Fruit fly (Drosophila melanogaster) whole organism, embryonic: ENCODE data around the gene CG31076.

Source experiments
- CG10274 ChIP-seq: fragments of 200-800 bp; sonication (Bioruptor generic); optimal IDR thresholded peaks from 3 replicates; lab custom pipeline; 2017; ENCODE audit warnings: missing biosample characterization, mild to moderate bottlenecking, missing genetic modification characterization
- CG10366 ChIP-seq: fragments of 200-800 bp; sonication (Bioruptor generic); IDR thresholded peaks from 2 replicates; pipeline ENCODE4 v1.3.6; 2022; ENCODE audit warnings: missing biosample characterization, missing genetic modification characterization
- CG10431 ChIP-seq: fragments of 200-800 bp; sonication (Bioruptor generic); optimal IDR thresholded peaks from 3 replicates; lab custom pipeline; 2018; ENCODE audit warnings: missing biosample characterization, mild to moderate bottlenecking, missing genetic modification characterization
- CG11695 ChIP-seq: fragments of 200-800 bp; sonication (Bioruptor generic); IDR thresholded peaks from 3 replicates; pipeline ENCODE4 v1.3.6; 2022; ENCODE audit warnings: missing biosample characterization, missing genetic modification characterization
- CG15269 ChIP-seq: fragments of 200-800 bp; sonication (Bioruptor generic); optimal IDR thresholded peaks from 2 replicates; lab custom pipeline; 2018; ENCODE audit warnings: missing biosample characterization, mild to moderate bottlenecking, missing genetic modification characterization, moderate library complexity
- CG17359 ChIP-seq: fragments of 200-800 bp; sonication (Bioruptor generic); optimal IDR thresholded peaks from 3 replicates; lab custom pipeline; 2018; ENCODE audit warnings: missing biosample characterization, mild to moderate bottlenecking, missing genetic modification characterization, moderate library complexity
- CG17361 ChIP-seq: fragments of 200-800 bp; sonication (Bioruptor generic); IDR thresholded peaks from 3 replicates; pipeline ENCODE4 v1.3.6; 2022; ENCODE audit warnings: missing biosample characterization, missing genetic modification characterization
- CG18262 ChIP-seq: fragments of 200-800 bp; optimal IDR thresholded peaks from 3 replicates; lab custom pipeline; 2019; ENCODE audit warnings: missing biosample characterization, mild to moderate bottlenecking, missing genetic modification characterization, moderate library complexity
- CG18619 ChIP-seq: fragments of 200-800 bp; sonication (Bioruptor generic); optimal IDR thresholded peaks from 3 replicates; lab custom pipeline; 2017; ENCODE audit warnings: missing biosample characterization, mild to moderate bottlenecking, missing genetic modification characterization
- CG3995 ChIP-seq: fragments of 200-800 bp; sonication (Bioruptor generic); optimal IDR thresholded peaks from 3 replicates; lab custom pipeline; 2016; ENCODE audit warnings: missing biosample characterization, missing genetic modification characterization
- CG6254 ChIP-seq: fragments of 200-800 bp; sonication (Bioruptor generic); optimal IDR thresholded peaks from 3 replicates; lab custom pipeline; 2017; ENCODE audit warnings: mild to moderate bottlenecking, missing biosample characterization, missing genetic modification reagents, missing genetic modification characterization
- CG6765 ChIP-seq: fragments of 200-800 bp; sonication (Bioruptor generic); optimal IDR thresholded peaks from 3 replicates; lab custom pipeline; 2017; ENCODE audit warnings: missing biosample characterization, mild to moderate bottlenecking, missing genetic modification characterization
- CG7963 ChIP-seq: fragments of 200-800 bp; sonication (Bioruptor generic); IDR thresholded peaks from 3 replicates; pipeline ENCODE4 v1.3.6; 2022; ENCODE audit warnings: missing biosample characterization, missing genetic modification characterization; ENCODE audit not compliant: partially characterized antibody
- CG9215 ChIP-seq: fragments of 200-800 bp; sonication (Bioruptor generic); IDR thresholded peaks from 2 replicates; pipeline ENCODE4 v1.3.6; 2022; ENCODE audit warnings: missing biosample characterization, missing genetic modification characterization
- Drgx ChIP-seq: fragments of 200-800 bp; sonication (Bioruptor generic); IDR thresholded peaks from 2 replicates; pipeline ENCODE4 v1.3.6; 2022; ENCODE audit warnings: missing biosample characterization, missing genetic modification characterization
- ERR ChIP-seq: fragments of 200-800 bp; sonication (Bioruptor generic); optimal IDR thresholded peaks from 2 replicates; lab custom pipeline; 2016; ENCODE audit warnings: missing biosample characterization, missing genetic modification characterization
- Fer3 ChIP-seq: fragments of 200-800 bp; sonication (Bioruptor generic); optimal IDR thresholded peaks from 2 replicates; lab custom pipeline; 2018; ENCODE audit warnings: missing biosample characterization, mild to moderate bottlenecking, missing genetic modification characterization, moderate library complexity
- HHEX ChIP-seq: fragments of 200-800 bp; sonication (Bioruptor generic); optimal IDR thresholded peaks from 3 replicates; lab custom pipeline; 2017; ENCODE audit warnings: missing biosample characterization, mild to moderate bottlenecking, missing genetic modification characterization, missing genetic modification reagents
- HmgD ChIP-seq: fragments of 200-800 bp; sonication (Bioruptor generic); optimal IDR thresholded peaks from 3 replicates; lab custom pipeline; 2016; ENCODE audit warnings: missing biosample characterization, missing genetic modification characterization
- Hmx ChIP-seq: fragments of 200-800 bp; sonication (Bioruptor generic); optimal IDR thresholded peaks from 2 replicates; lab custom pipeline; 2016; ENCODE audit warnings: missing biosample characterization, missing genetic modification characterization
- Hr78 ChIP-seq, 2 experiments: fragments of 200-800 bp in 1 of 2; fragments of >200 bp in 1 of 2; sonication (Bioruptor generic) in 1 of 2; optimal IDR thresholded peaks; 2 replicates each; lab custom pipeline; 2017 to 2019; ENCODE audit warnings: missing biosample characterization in 2 of 2, missing genetic modification characterization in 2 of 2, mild to moderate bottlenecking in 1 of 2, moderate library complexity in 1 of 2
- Oli ChIP-seq: fragments of 200-800 bp; sonication (Bioruptor generic); optimal IDR thresholded peaks from 2 replicates; lab custom pipeline; 2018; ENCODE audit warnings: missing biosample characterization, mild to moderate bottlenecking, missing genetic modification characterization, moderate library complexity
- Rfx ChIP-seq: fragments of 200-800 bp; sonication (Bioruptor generic); IDR thresholded peaks from 2 replicates; pipeline ENCODE4 v1.3.6; 2022; ENCODE audit warnings: missing biosample characterization, missing genetic modification characterization
- Rx ChIP-seq: fragments of 200-800 bp; sonication (Bioruptor generic); IDR thresholded peaks from 2 replicates; pipeline ENCODE4 v1.3.6; 2022; ENCODE audit warnings: missing biosample characterization, missing genetic modification characterization
- Side ChIP-seq: fragments of 200-800 bp; sonication (Bioruptor generic); optimal IDR thresholded peaks from 2 replicates; lab custom pipeline; 2016; ENCODE audit warnings: missing biosample characterization, missing genetic modification characterization
- Sox100B ChIP-seq: fragments of 200-800 bp; sonication (Bioruptor generic); optimal IDR thresholded peaks from 3 replicates; lab custom pipeline; 2018; ENCODE audit warnings: missing biosample characterization, mild to moderate bottlenecking, missing genetic modification characterization
- Spps ChIP-seq: fragments of 200-800 bp; sonication (Bioruptor generic); optimal IDR thresholded peaks from 2 replicates; lab custom pipeline; 2018; ENCODE audit warnings: missing biosample characterization, mild to moderate bottlenecking, missing genetic modification characterization
- Taf1 ChIP-seq: fragments of 200-800 bp; sonication (Bioruptor generic); IDR thresholded peaks from 2 replicates; pipeline ENCODE4 v1.3.6; 2022; ENCODE audit warnings: missing biosample characterization, missing genetic modification characterization
- ab ChIP-seq: fragments of 200-800 bp; sonication (Bioruptor generic); optimal IDR thresholded peaks from 2 replicates; lab custom pipeline; 2016; ENCODE audit warnings: missing biosample characterization, missing genetic modification characterization
- ase ChIP-seq: fragments of 200-800 bp; sonication (Bioruptor generic); IDR thresholded peaks from 3 replicates; pipeline ENCODE4 v1.3.6; 2022; ENCODE audit warnings: missing biosample characterization, missing genetic modification characterization
- btn ChIP-seq: fragments of 200-800 bp; sonication (Bioruptor generic); optimal IDR thresholded peaks from 2 replicates; lab custom pipeline; 2016; ENCODE audit warnings: missing biosample characterization, missing genetic modification characterization
- cad ChIP-seq: fragments of >200 bp; optimal IDR thresholded peaks from 2 replicates; lab custom pipeline; 2017; ENCODE audit warnings: missing biosample characterization, missing genetic modification characterization
- chn ChIP-seq: fragments of 200-800 bp; sonication (Bioruptor generic); optimal IDR thresholded peaks from 2 replicates; lab custom pipeline; 2016; ENCODE audit warnings: missing biosample characterization, missing genetic modification characterization
- dm ChIP-seq: fragments of 200-800 bp; sonication (Bioruptor generic); optimal IDR thresholded peaks from 3 replicates; lab custom pipeline; 2016; ENCODE audit warnings: missing biosample characterization, missing genetic modification characterization
- eyg ChIP-seq: fragments of 200-800 bp; sonication (Bioruptor generic); optimal IDR thresholded peaks from 3 replicates; lab custom pipeline; 2016; ENCODE audit warnings: missing biosample characterization, missing genetic modification characterization
- fd64A ChIP-seq: fragments of 200-800 bp; sonication (Bioruptor generic); optimal IDR thresholded peaks from 3 replicates; lab custom pipeline; 2018; ENCODE audit warnings: missing biosample characterization, mild to moderate bottlenecking, missing genetic modification characterization
- gcm2 ChIP-seq: fragments of 200-800 bp; sonication (Bioruptor generic); optimal IDR thresholded peaks from 2 replicates; lab custom pipeline; 2016; ENCODE audit warnings: missing biosample characterization, missing genetic modification characterization
- hkb ChIP-seq, 2 experiments: fragments of 200-800 bp in 1 of 2; fragments of >200 bp in 1 of 2; sonication (Bioruptor generic) in 1 of 2; IDR thresholded peaks in 1 of 2; optimal IDR thresholded peaks in 1 of 2; 2 replicates each; pipeline versions ENCODE4 v1.3.6 to Lab custom; 2017 to 2022; ENCODE audit warnings: missing biosample characterization in 1 of 2, missing genetic modification characterization in 1 of 2
- insv ChIP-seq, 2 experiments: fragments of 200-800 bp; sonication (Bioruptor generic); optimal IDR thresholded peaks; 3 replicates each; lab custom pipeline; 2016 to 2018; ENCODE audit warnings: missing biosample characterization in 2 of 2, missing genetic modification characterization in 2 of 2
- jumu ChIP-seq: fragments of 200-800 bp; sonication (Bioruptor generic); optimal IDR thresholded peaks from 3 replicates; lab custom pipeline; 2016; ENCODE audit warnings: missing biosample characterization, missing genetic modification characterization
- klu ChIP-seq: fragments of 200-800 bp; sonication (Bioruptor generic); IDR thresholded peaks from 2 replicates; pipeline ENCODE4 v1.3.6; 2022; ENCODE audit warnings: missing biosample characterization, missing genetic modification characterization
- lov ChIP-seq, 2 experiments: fragments of 200-800 bp in 1 of 2; fragments of >200 bp in 1 of 2; sonication (Bioruptor generic) in 1 of 2; IDR thresholded peaks in 1 of 2; optimal IDR thresholded peaks in 1 of 2; 2 replicates in 1 of 2; 3 replicates in 1 of 2; pipeline versions ENCODE4 v1.3.6 to Lab custom; 2017 to 2022; ENCODE audit warnings: missing biosample characterization in 1 of 2, missing genetic modification characterization in 1 of 2
- mam ChIP-seq: fragments of 200-800 bp; sonication (Bioruptor generic); optimal IDR thresholded peaks from 3 replicates; lab custom pipeline; 2016; ENCODE audit warnings: missing biosample characterization, missing genetic modification characterization
- pan ChIP-seq, 4 experiments: fragments of >200 bp in 3 of 4; fragments of 200-800 bp in 1 of 4; sonication (Bioruptor generic) in 1 of 4; optimal IDR thresholded peaks in 3 of 4; IDR thresholded peaks in 1 of 4; 2 replicates each; pipeline versions ENCODE4 v1.3.6 to Lab custom; 2017 to 2022; ENCODE audit warnings: missing biosample characterization in 2 of 4, missing genetic modification characterization in 2 of 4, mixed read lengths in 1 of 4
- pita ChIP-seq: fragments of 200-800 bp; sonication (Bioruptor generic); optimal IDR thresholded peaks from 2 replicates; lab custom pipeline; 2017; ENCODE audit warnings: missing biosample characterization, mild to moderate bottlenecking, missing genetic modification characterization
- sd ChIP-seq: fragments of 200-800 bp; sonication (Bioruptor generic); optimal IDR thresholded peaks from 3 replicates; lab custom pipeline; 2018; ENCODE audit warnings: missing biosample characterization, mild to moderate bottlenecking, missing genetic modification characterization, moderate library complexity
- seq ChIP-seq: fragments of 200-800 bp; sonication (Bioruptor generic); IDR thresholded peaks from 2 replicates; pipeline ENCODE4 v1.3.6; 2022; ENCODE audit warnings: missing biosample characterization, missing genetic modification characterization
- stc ChIP-seq: fragments of 200-800 bp; sonication (Bioruptor generic); IDR thresholded peaks from 2 replicates; pipeline ENCODE4 v1.3.6; 2022; ENCODE audit warnings: missing biosample characterization, missing genetic modification characterization
- trh ChIP-seq: fragments of 200-800 bp; sonication (Bioruptor generic); optimal IDR thresholded peaks from 2 replicates; lab custom pipeline; 2016; ENCODE audit warnings: missing biosample characterization, missing genetic modification characterization
- zen2 ChIP-seq: fragments of 200-800 bp; sonication (Bioruptor generic); IDR thresholded peaks from 3 replicates; pipeline ENCODE4 v1.3.6; 2022; ENCODE audit warnings: missing biosample characterization, missing genetic modification characterization; ENCODE audit not compliant: partially characterized antibody

Gene CG31076

dm6 chr3R:26953478-26953874, 36.2 kb downstream of the CG31076 start (continued):
- TF ChIP-seq CG3995 (GFP tag; lab: Kevin White, UChicago) (no peak), CG17361 (GFP tag; lab: Robert Waterston, UW) (no peak; the same call in 2 of the 3 replicates), CG10274 (GFP tag; lab: Kevin White, UChicago) (no peak), jumu (GFP tag; lab: Kevin White, UChicago) (no peak), HHEX (GFP tag; lab: Kevin White, UChicago) (no peak), klu (GFP tag; lab: Robert Waterston, UW) (no peak), CG9215 (GFP tag; lab: Robert Waterston, UW) (no peak), stc (GFP tag; lab: Robert Waterston, UW) (no peak; the same call in 1 of the 2 replicates), Hr78 (GFP tag; optimal IDR thresholded peaks at IDR 0.05; lab: Kevin White, UChicago) (no peak), CG17359 (tag; lab: Kevin White, UChicago) (no peak), chn (GFP tag; lab: Kevin White, UChicago) (no peak), CG6765 (GFP tag; lab: Kevin White, UChicago) (no peak), gcm2 (GFP tag; lab: Kevin White, UChicago) (peak; percentile 16), CG11695 (GFP tag; lab: Robert Waterston, UW) (peak; percentile 12; the same call in 1 of the 3 replicates), CG6254 (GFP tag; lab: Kevin White, UChicago) (no peak), Drgx (GFP tag; lab: Robert Waterston, UW) (peak; percentile 91), insv (GFP tag; optimal IDR thresholded peaks at IDR 0.05; lab: Kevin White, UChicago) (no peak), Oli (tag; lab: Kevin White, UChicago) (peak; percentile 11), ERR (GFP tag; lab: Kevin White, UChicago) (no peak), eyg (GFP tag; lab: Kevin White, UChicago) (peak; percentile 25), lov (optimal IDR thresholded peaks at IDR 0.05; lab: Kevin White, UChicago) (no peak), lov (GFP tag; IDR thresholded peaks at IDR 0.05; lab: Robert Waterston, UW) (no peak), mam (peak; percentile 13), Fer3 (no peak), Hmx (no peak), trh (GFP tag; lab: Kevin White, UChicago) (no peak), zen2 (no peak), dm (GFP tag; lab: Kevin White, UChicago) (no peak), ab (no peak), btn (peak; percentile 2), Taf1 (GFP tag; lab: Robert Waterston, UW) (no peak), Spps (no peak), Side (GFP tag; lab: Kevin White, UChicago) (peak; percentile 37), CG18619 (GFP tag; lab: Kevin White, UChicago) (no peak), sd (tag; lab: Kevin White, UChicago) (peak; percentile 73), CG10366 (GFP tag; lab: Robert Waterston, UW) (peak; percentile 48), cad (GFP tag; lab: Kevin White, UChicago) (no peak), fd64A (GFP tag; lab: Kevin White, UChicago) (no peak), CG15269 (tag; lab: Kevin White, UChicago) (no peak), Sox100B (no peak), seq (GFP tag; lab: Robert Waterston, UW) (no peak), HmgD (GFP tag; lab: Kevin White, UChicago) (no peak), Rfx (no peak), CG10431 (GFP tag; lab: Kevin White, UChicago) (no peak), ase (GFP tag; lab: Robert Waterston, UW) (no peak), CG18262 (tag; lab: Kevin White, UChicago) (no peak), pita (no peak), pan (optimal IDR thresholded peaks at IDR 0.05; lab: Kevin White, UChicago) (no peak), pan (GFP tag; optimal IDR thresholded peaks at IDR 0.05 in 1 of 2, IDR thresholded peaks at IDR 0.05 in 1 of 2) (no peak), CG7963 (GFP tag; lab: Robert Waterston, UW) (no peak), Rx (GFP tag; lab: Robert Waterston, UW) (0 out of 2 replicates have a peak, but pooled peaks have one; percentile 8), hkb (optimal IDR thresholded peaks at IDR 0.05; lab: Kevin White, UChicago) (no peak), hkb (GFP tag; IDR thresholded peaks at IDR 0.05; lab: Robert Waterston, UW) (no peak)
